Fruit fly (Drosophila melanogaster): Measurements from ENCODE around the gene Dfd.

The Dfd gene

DNA sequence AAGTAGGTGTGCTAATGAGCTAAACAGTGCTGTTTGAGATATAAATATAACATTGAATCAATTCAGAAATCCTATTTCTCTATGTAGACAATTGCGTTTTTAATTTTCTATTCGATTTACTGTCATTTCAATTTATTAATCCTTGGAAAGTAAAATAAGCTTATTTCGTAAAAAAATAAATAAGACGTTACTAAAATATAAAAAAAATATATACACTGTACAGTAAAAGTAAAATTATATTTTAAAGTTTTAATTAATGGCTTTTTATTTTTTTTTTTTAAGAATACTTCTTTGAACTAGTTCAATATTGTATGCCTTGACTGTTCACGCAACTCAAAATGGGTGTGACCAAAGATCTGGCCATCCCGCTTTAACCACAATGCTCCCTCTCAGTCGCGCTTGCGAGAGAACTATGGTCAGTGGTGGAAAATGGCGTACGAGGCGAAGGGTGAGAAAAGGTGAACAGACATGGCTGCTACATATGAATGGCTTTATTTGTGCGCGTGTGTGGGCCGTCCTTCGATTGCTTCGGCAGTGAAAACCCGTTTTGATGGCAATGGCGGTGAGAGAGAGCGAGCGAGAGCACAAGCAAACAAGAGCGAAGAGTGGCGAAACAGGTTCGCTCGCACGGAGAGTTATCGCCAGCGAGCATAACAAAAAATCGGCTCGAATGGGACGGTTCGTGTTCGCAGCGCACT is at the start of gene Dfd:
TSS of gene Dfd (plus strand) at position 648 of the 698 bp plus-strand sequence.
- TF ChIP-seq Sox14 (GFP tag; optimal IDR thresholded peaks at IDR 0.05), result peak; percentile 13
- TF ChIP-seq pdm3 (GFP tag; optimal IDR thresholded peaks at IDR 0.05), result peak; percentile 27
- no peak for TF ChIP-seq Hr39 (GFP tag; optimal IDR thresholded peaks at IDR 0.05)
- TF ChIP-seq CG15336 (GFP tag; IDR thresholded peaks at IDR 0.05), result no peak
- TF ChIP-seq Sox15 (GFP tag; optimal IDR thresholded peaks at IDR 0.05), result no peak
- no peak for TF ChIP-seq Eip78C (GFP tag)
- no peak; the same call in 2 of the 3 replicates for TF ChIP-seq CG6163 (GFP tag; IDR thresholded peaks at IDR 0.05)
- no peak for TF ChIP-seq CG6808 (GFP tag; optimal IDR thresholded peaks at IDR 0.05)
- no peak for TF ChIP-seq Met (GFP tag; optimal IDR thresholded peaks at IDR 0.05)
- peak; percentile 28 for TF ChIP-seq OdsH (GFP tag; optimal IDR thresholded peaks at IDR 0.05)
- no peak for TF ChIP-seq dac (GFP tag; optimal IDR thresholded peaks at IDR 0.05)
- TF ChIP-seq Hr4 (GFP tag; optimal IDR thresholded peaks at IDR 0.05), result peak; percentile 36
- no peak for TF ChIP-seq dsx (GFP tag; optimal IDR thresholded peaks at IDR 0.05; ENCODE audit: poor library complexity, severe bottlenecking)
- TF ChIP-seq CG8319 (GFP tag; optimal IDR thresholded peaks at IDR 0.05), result no peak
- TF ChIP-seq CG10631 (GFP tag; optimal IDR thresholded peaks at IDR 0.05), result peak; percentile 25
- TF ChIP-seq Eip93F (GFP tag; optimal IDR thresholded peaks at IDR 0.05), result no peak
- no peak for TF ChIP-seq CG16779 (tag; optimal IDR thresholded peaks at IDR 0.05)
- TF ChIP-seq CG9139 (GFP tag; optimal IDR thresholded peaks at IDR 0.05), result no peak
- TF ChIP-seq Ets96B (tag; optimal IDR thresholded peaks at IDR 0.05), result no peak
- TF ChIP-seq CG11294 (GFP tag; IDR thresholded peaks at IDR 0.05), result no peak
- no peak for TF ChIP-seq CG3919 (GFP tag; optimal IDR thresholded peaks at IDR 0.05)
- TF ChIP-seq CG4318 (GFP tag; optimal IDR thresholded peaks at IDR 0.05), result peak; percentile 3
- TF ChIP-seq cyc (GFP tag; optimal IDR thresholded peaks at IDR 0.05), result no peak
- TF ChIP-seq CG3032 (tag; optimal IDR thresholded peaks at IDR 0.05), result no peak
- no peak for TF ChIP-seq Lpt (GFP tag; optimal IDR thresholded peaks at IDR 0.05)
- no peak for TF ChIP-seq achi (GFP tag; optimal IDR thresholded peaks at IDR 0.05)
- TF ChIP-seq CG1621 (tag; optimal IDR thresholded peaks at IDR 0.05), result no peak
- peak; percentile 52 for TF ChIP-seq CG32006 (GFP tag; optimal IDR thresholded peaks at IDR 0.05)
- TF ChIP-seq CG11762 (GFP tag; optimal IDR thresholded peaks at IDR 0.05; ENCODE audit: insufficient read depth), result no peak
- TF ChIP-seq CG6792 (GFP tag; optimal IDR thresholded peaks at IDR 0.05), result no peak
- TF ChIP-seq Gug (GFP tag; IDR thresholded peaks at IDR 0.05), result no peak
- no peak for TF ChIP-seq CG31627 (GFP tag; optimal IDR thresholded peaks at IDR 0.05)
- TF ChIP-seq CG8632 (GFP tag; optimal IDR thresholded peaks at IDR 0.05), result peak; percentile 38
- TF ChIP-seq CG7368 (GFP tag; optimal IDR thresholded peaks at IDR 0.05), result no peak
- peak; percentile 39; the same call in 2 of the 3 replicates for TF ChIP-seq eg (GFP tag; IDR thresholded peaks at IDR 0.05)
- no peak for TF ChIP-seq Ets21C (GFP tag; optimal IDR thresholded peaks at IDR 0.05)
- TF ChIP-seq CG6276 (GFP tag; optimal IDR thresholded peaks at IDR 0.05), result no peak
- TF ChIP-seq ss (GFP tag; optimal IDR thresholded peaks at IDR 0.05), result peak in 1 of 2 experiments; percentile 25
- TF ChIP-seq salr (GFP tag; optimal IDR thresholded peaks at IDR 0.05), result peak in 1 of 2 experiments; percentile 35
- TF ChIP-seq spab (GFP tag; optimal IDR thresholded peaks at IDR 0.05), result no peak
- TF ChIP-seq Blimp-1 (GFP tag; optimal IDR thresholded peaks at IDR 0.05), result no peak
- TF ChIP-seq svp (GFP tag), result peak; percentile 68
- no peak for TF ChIP-seq CG8119 (GFP tag; IDR thresholded peaks at IDR 0.05)
- no peak for TF ChIP-seq topi (GFP tag; optimal IDR thresholded peaks at IDR 0.05)
- TF ChIP-seq acj6 (GFP tag; optimal IDR thresholded peaks at IDR 0.05), result no peak
- no peak for TF ChIP-seq Eip75B (GFP tag; optimal IDR thresholded peaks at IDR 0.05)
- TF ChIP-seq fkh (GFP tag; optimal IDR thresholded peaks at IDR 0.05), result no peak
- peak; percentile 26 for TF ChIP-seq CG34406 (GFP tag; optimal IDR thresholded peaks at IDR 0.05)
- no peak for TF ChIP-seq CG10669 (GFP tag; optimal IDR thresholded peaks at IDR 0.05)
- no peak for TF ChIP-seq esn (GFP tag; optimal IDR thresholded peaks at IDR 0.05)
- TF ChIP-seq Sox102F (GFP tag; optimal IDR thresholded peaks at IDR 0.05), result no peak
